Fruit fly (Drosophila melanogaster) S2 (cell line): ENCODE measurements around the gene CG32333.

Experiments used
- CG8478 ChIP-seq: fragments of >200 bp; optimal IDR thresholded peaks from 2 replicates; lab custom pipeline; 2018
- CTCF ChIP-seq, 2 experiments: fragments of >200 bp; optimal IDR thresholded peaks; 2 replicates each; lab custom pipeline; 2018

DNA sequence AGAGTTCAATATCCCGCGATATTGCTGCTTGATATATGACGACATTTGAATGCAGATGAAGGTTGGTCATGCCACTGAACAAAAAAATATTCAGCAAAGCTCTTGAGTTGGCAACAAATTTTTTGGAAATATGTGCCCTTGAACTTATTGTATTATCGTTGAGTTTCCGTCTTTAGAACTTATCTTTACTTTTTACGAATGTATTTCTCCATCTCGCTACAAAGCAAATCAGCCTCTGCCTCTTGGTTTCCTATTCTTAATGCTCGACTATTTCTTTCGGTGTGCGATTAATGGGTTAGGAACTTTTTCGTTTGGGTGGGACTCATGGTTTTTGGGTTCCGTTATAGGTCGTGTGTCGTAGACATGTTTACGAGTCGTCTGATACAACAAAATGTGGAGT is 47.4 kb downstream of the CG32333 start:
- no peak for TF ChIP-seq CG8478 (lab: Kevin White, UChicago)
- no peak for TF ChIP-seq CTCF (optimal IDR thresholded peaks at IDR 0.05; lab: Kevin White, UChicago)
